Fruit fly (Drosophila melanogaster) whole organism, embryonic: ENCODE results near the gene Orco.
A peak's percentile ranks its signal among the peaks of the same experiment; 100 is the strongest.

Source experiments
- Atf3 ChIP-seq: fragments of 200-800 bp; sonication (Bioruptor generic); optimal IDR thresholded peaks from 3 replicates; lab custom pipeline; 2016; ENCODE audit warnings: missing biosample characterization, missing genetic modification characterization
- Blimp-1 ChIP-seq: fragments of 200-800 bp; sonication (Bioruptor generic); optimal IDR thresholded peaks from 3 replicates; lab custom pipeline; 2018; ENCODE audit warnings: missing biosample characterization, missing genetic modification characterization, mild to moderate bottlenecking, moderate library complexity, missing genetic modification reagents
- CG10147 ChIP-seq: fragments of 200-800 bp; sonication (Bioruptor generic); optimal IDR thresholded peaks from 2 replicates; lab custom pipeline; 2019; ENCODE audit warnings: missing biosample characterization, mild to moderate bottlenecking, missing genetic modification characterization, moderate library complexity
- CG10543 ChIP-seq: fragments of 200-800 bp; sonication (Bioruptor generic); optimal IDR thresholded peaks from 3 replicates; lab custom pipeline; 2017; ENCODE audit warnings: missing biosample characterization, mild to moderate bottlenecking, missing genetic modification characterization, moderate library complexity
- CG11695 ChIP-seq: fragments of 200-800 bp; sonication (Bioruptor generic); IDR thresholded peaks from 3 replicates; pipeline ENCODE4 v1.3.6; 2022; ENCODE audit warnings: missing biosample characterization, missing genetic modification characterization
- CG14860 ChIP-seq: fragments of 200-800 bp; sonication (Bioruptor generic); IDR thresholded peaks from 3 replicates; pipeline ENCODE4 v1.3.6; 2022; ENCODE audit warnings: missing biosample characterization, missing genetic modification characterization; ENCODE audit not compliant: partially characterized antibody
- CG1602 ChIP-seq: fragments of 200-800 bp; sonication (Bioruptor generic); optimal IDR thresholded peaks from 3 replicates; lab custom pipeline; 2016; ENCODE audit warnings: missing biosample characterization, missing genetic modification characterization
- CG16813 ChIP-seq: fragments of 200-800 bp; sonication (Bioruptor generic); IDR thresholded peaks from 3 replicates; pipeline ENCODE4 v1.3.6; 2022; ENCODE audit warnings: missing biosample characterization, missing genetic modification characterization; ENCODE audit not compliant: partially characterized antibody
- CG16815 ChIP-seq: fragments of 200-800 bp; sonication (Bioruptor generic); optimal IDR thresholded peaks from 3 replicates; lab custom pipeline; 2017; ENCODE audit warnings: missing biosample characterization, mild to moderate bottlenecking, missing genetic modification characterization
- CG17829 ChIP-seq: fragments of 200-800 bp; optimal IDR thresholded peaks from 2 replicates; lab custom pipeline; 2019; ENCODE audit warnings: missing biosample characterization, mild to moderate bottlenecking, missing genetic modification characterization, moderate library complexity
- CG1832 ChIP-seq: fragments of 200-800 bp; sonication (Bioruptor generic); optimal IDR thresholded peaks from 2 replicates; lab custom pipeline; 2017; ENCODE audit warnings: missing biosample characterization, mild to moderate bottlenecking, missing genetic modification characterization, inconsistent platforms
- CG18764 ChIP-seq: fragments of 200-800 bp; sonication (Bioruptor generic); optimal IDR thresholded peaks from 3 replicates; lab custom pipeline; 2016; ENCODE audit warnings: missing biosample characterization, missing genetic modification characterization
- CG43689 ChIP-seq: fragments of 200-800 bp; sonication (Bioruptor generic); IDR thresholded peaks from 2 replicates; pipeline ENCODE4 v1.3.6; 2022; ENCODE audit warnings: missing biosample characterization, missing genetic modification characterization
- CG5180 ChIP-seq: fragments of 200-800 bp; sonication (Bioruptor generic); optimal IDR thresholded peaks from 3 replicates; lab custom pipeline; 2017; ENCODE audit warnings: missing biosample characterization, missing genetic modification characterization, mild to moderate bottlenecking, moderate library complexity, missing genetic modification reagents
- CG6854 ChIP-seq: fragments of 200-800 bp; sonication (Bioruptor generic); optimal IDR thresholded peaks from 3 replicates; lab custom pipeline; 2017; ENCODE audit warnings: missing biosample characterization, mild to moderate bottlenecking, missing genetic modification characterization
- CG7556 ChIP-seq: fragments of 200-800 bp; sonication (Bioruptor generic); optimal IDR thresholded peaks from 2 replicates; lab custom pipeline; 2017; ENCODE audit warnings: missing biosample characterization, mild to moderate bottlenecking, missing genetic modification characterization
- CkIIα-i1 ChIP-seq: fragments of 200-800 bp; sonication (Bioruptor generic); IDR thresholded peaks from 2 replicates; pipeline ENCODE4 v1.3.6; 2022; ENCODE audit warnings: missing biosample characterization, missing genetic modification characterization
- Dad ChIP-seq: fragments of 200-800 bp; sonication (Bioruptor generic); optimal IDR thresholded peaks from 3 replicates; lab custom pipeline; 2016; ENCODE audit warnings: missing biosample characterization, missing genetic modification characterization
- Doc2 ChIP-seq: fragments of 200-800 bp; sonication (Bioruptor generic); IDR thresholded peaks from 2 replicates; pipeline ENCODE4 v1.3.6; 2022; ENCODE audit warnings: missing biosample characterization, missing genetic modification characterization
- Dref ChIP-seq: fragments of 200-800 bp; sonication (Bioruptor generic); IDR thresholded peaks from 2 replicates; pipeline ENCODE4 v1.3.6; 2022; ENCODE audit warnings: missing biosample characterization, missing genetic modification characterization
- Fer3 ChIP-seq: fragments of 200-800 bp; sonication (Bioruptor generic); optimal IDR thresholded peaks from 2 replicates; lab custom pipeline; 2018; ENCODE audit warnings: missing biosample characterization, mild to moderate bottlenecking, missing genetic modification characterization, moderate library complexity
- Hmr ChIP-seq: fragments of 200-800 bp; sonication (Bioruptor generic); optimal IDR thresholded peaks from 3 replicates; lab custom pipeline; 2017; ENCODE audit warnings: mild to moderate bottlenecking, missing biosample characterization, missing genetic modification reagents, missing genetic modification characterization
- Hr78 ChIP-seq, 2 experiments: fragments of 200-800 bp in 1 of 2; fragments of >200 bp in 1 of 2; sonication (Bioruptor generic) in 1 of 2; optimal IDR thresholded peaks; 2 replicates each; lab custom pipeline; 2017 to 2019; ENCODE audit warnings: missing biosample characterization in 2 of 2, missing genetic modification characterization in 2 of 2, mild to moderate bottlenecking in 1 of 2, moderate library complexity in 1 of 2
- Med ChIP-seq: fragments of 200-800 bp; sonication (Bioruptor generic); peaks from one replicate; lab custom pipeline; 2016; ENCODE audit warnings: missing biosample characterization, missing genetic modification characterization, mild to moderate bottlenecking, inconsistent platforms, moderate library complexity
- Mes4 ChIP-seq: fragments of 200-800 bp; sonication (Bioruptor generic); optimal IDR thresholded peaks from 2 replicates; lab custom pipeline; 2016; ENCODE audit warnings: missing biosample characterization, missing genetic modification characterization
- Rx ChIP-seq: fragments of 200-800 bp; sonication (Bioruptor generic); IDR thresholded peaks from 2 replicates; pipeline ENCODE4 v1.3.6; 2022; ENCODE audit warnings: missing biosample characterization, missing genetic modification characterization
- Taf1 ChIP-seq: fragments of 200-800 bp; sonication (Bioruptor generic); IDR thresholded peaks from 2 replicates; pipeline ENCODE4 v1.3.6; 2022; ENCODE audit warnings: missing biosample characterization, missing genetic modification characterization
- cg ChIP-seq: fragments of 200-800 bp; sonication (Bioruptor generic); optimal IDR thresholded peaks from 3 replicates; lab custom pipeline; 2019; ENCODE audit warnings: missing biosample characterization, mild to moderate bottlenecking, missing genetic modification characterization, moderate library complexity
- croc ChIP-seq: fragments of 200-800 bp; sonication (Bioruptor generic); conservative IDR thresholded peaks from 3 replicates; pipeline ENCODE4 v1.3.6; 2022; ENCODE audit warnings: missing biosample characterization, missing genetic modification characterization
- ftz-f1 ChIP-seq: fragments of 200-800 bp; sonication (Bioruptor generic); optimal IDR thresholded peaks from 2 replicates; lab custom pipeline; 2016; ENCODE audit warnings: missing biosample characterization, missing genetic modification characterization
- gro ChIP-seq: fragments of 200-800 bp; sonication (Bioruptor generic); optimal IDR thresholded peaks from 2 replicates; lab custom pipeline; 2016; ENCODE audit warnings: missing biosample characterization, missing genetic modification characterization
- gsb-n ChIP-seq: fragments of 200-800 bp; sonication (Bioruptor generic); optimal IDR thresholded peaks from 3 replicates; lab custom pipeline; 2018; ENCODE audit warnings: missing biosample characterization, mild to moderate bottlenecking, missing genetic modification characterization
- hb ChIP-seq: fragments of 200-800 bp; sonication (Bioruptor generic); IDR thresholded peaks from 3 replicates; pipeline ENCODE4 v1.3.6; 2022; ENCODE audit warnings: missing biosample characterization, missing genetic modification characterization; ENCODE audit not compliant: partially characterized antibody
- insv ChIP-seq, 2 experiments: fragments of 200-800 bp; sonication (Bioruptor generic); optimal IDR thresholded peaks; 3 replicates each; lab custom pipeline; 2016 to 2018; ENCODE audit warnings: missing biosample characterization in 2 of 2, missing genetic modification characterization in 2 of 2
- klu ChIP-seq: fragments of 200-800 bp; sonication (Bioruptor generic); IDR thresholded peaks from 2 replicates; pipeline ENCODE4 v1.3.6; 2022; ENCODE audit warnings: missing biosample characterization, missing genetic modification characterization
- lilli ChIP-seq: fragments of 200-800 bp; sonication (Bioruptor generic); optimal IDR thresholded peaks from 3 replicates; lab custom pipeline; 2016; ENCODE audit warnings: missing biosample characterization, missing genetic modification characterization
- lov ChIP-seq, 2 experiments: fragments of 200-800 bp in 1 of 2; fragments of >200 bp in 1 of 2; sonication (Bioruptor generic) in 1 of 2; IDR thresholded peaks in 1 of 2; optimal IDR thresholded peaks in 1 of 2; 2 replicates in 1 of 2; 3 replicates in 1 of 2; pipeline versions ENCODE4 v1.3.6 to Lab custom; 2017 to 2022; ENCODE audit warnings: missing biosample characterization in 1 of 2, missing genetic modification characterization in 1 of 2
- nerfin-1 ChIP-seq: fragments of 200-800 bp; sonication (Bioruptor generic); optimal IDR thresholded peaks from 3 replicates; lab custom pipeline; 2019; ENCODE audit warnings: missing biosample characterization, mild to moderate bottlenecking, missing genetic modification characterization, moderate library complexity
- nmo ChIP-seq: fragments of 200-800 bp; sonication (Bioruptor generic); optimal IDR thresholded peaks from 2 replicates; lab custom pipeline; 2018; ENCODE audit warnings: missing biosample characterization, mild to moderate bottlenecking, missing genetic modification characterization, moderate library complexity
- org-1 ChIP-seq: fragments of 200-800 bp; sonication (Bioruptor generic); optimal IDR thresholded peaks from 2 replicates; lab custom pipeline; 2017; ENCODE audit warnings: missing biosample characterization, missing genetic modification characterization
- peb ChIP-seq: fragments of 200-800 bp; sonication (Bioruptor generic); IDR thresholded peaks from 2 replicates; pipeline ENCODE4 v1.3.6; 2022; ENCODE audit warnings: missing biosample characterization, missing genetic modification characterization
- pnt ChIP-seq: fragments of 200-800 bp; sonication (Bioruptor generic); optimal IDR thresholded peaks from 3 replicates; lab custom pipeline; 2016; ENCODE audit warnings: missing biosample characterization, missing genetic modification characterization
- pzg ChIP-seq: fragments of 200-800 bp; sonication (Bioruptor generic); optimal IDR thresholded peaks from 3 replicates; lab custom pipeline; 2018; ENCODE audit warnings: missing biosample characterization, mild to moderate bottlenecking, missing genetic modification characterization, moderate library complexity
- ro ChIP-seq: fragments of 200-800 bp; sonication (Bioruptor generic); IDR thresholded peaks from 2 replicates; pipeline ENCODE4 v1.3.6; 2022; ENCODE audit warnings: missing biosample characterization, missing genetic modification characterization
- sc ChIP-seq, 3 experiments: fragments of >200 bp in 2 of 3; fragments of 200-800 bp in 1 of 3; sonication (Bioruptor generic) in 1 of 3; optimal IDR thresholded peaks; 2 replicates in 2 of 3; 3 replicates in 1 of 3; lab custom pipeline; 2017; ENCODE audit warnings: mild to moderate bottlenecking in 1 of 3, missing biosample characterization in 1 of 3, missing genetic modification characterization in 1 of 3, missing genetic modification reagents in 1 of 3
- sim ChIP-seq: fragments of 200-800 bp; sonication (Bioruptor generic); IDR thresholded peaks from 2 replicates; pipeline ENCODE4 v1.3.6; 2022; ENCODE audit warnings: missing biosample characterization, missing genetic modification characterization
- vnd ChIP-seq: fragments of 200-800 bp; sonication (Bioruptor generic); IDR thresholded peaks from 3 replicates; pipeline ENCODE4 v1.3.6; 2022; ENCODE audit warnings: missing biosample characterization, missing genetic modification characterization; ENCODE audit not compliant: partially characterized antibody

The Orco gene

dm6 chr3R:5361681-5362319 is 50.4 kb downstream of the Orco start (continued):
- no peak for TF ChIP-seq CG1832
- peak; percentile 81 for TF ChIP-seq nmo (GFP tag; lab: Kevin White, UChicago)
- TF ChIP-seq Hmr (GFP tag; lab: Kevin White, UChicago): peak; percentile 82
- TF ChIP-seq CG11695 (GFP tag; lab: Robert Waterston, UW): peak; percentile 78
- TF ChIP-seq Fer3 (tag; lab: Kevin White, UChicago): peak; percentile 83
- no peak for TF ChIP-seq lov (optimal IDR thresholded peaks at IDR 0.05; lab: Kevin White, UChicago)
- no peak for TF ChIP-seq lov (GFP tag; IDR thresholded peaks at IDR 0.05; lab: Robert Waterston, UW)
- 0 out of 2 replicates have a peak, but pooled peaks have one; percentile 21 for TF ChIP-seq Dref (GFP tag; lab: Robert Waterston, UW)
- peak; percentile 71 for TF ChIP-seq klu (GFP tag; lab: Robert Waterston, UW)
- TF ChIP-seq Hr78 (GFP tag; optimal IDR thresholded peaks at IDR 0.05; lab: Kevin White, UChicago): peak in 1 of 2 experiments; percentile 84
- TF ChIP-seq CG43689 (GFP tag; lab: Robert Waterston, UW): peak; percentile 76
- peak; percentile 78 for TF ChIP-seq Dad
- peak; percentile 56 for TF ChIP-seq gsb-n
- TF ChIP-seq CG10147 (GFP tag; lab: Kevin White, UChicago): peak; percentile 82
- TF ChIP-seq org-1: peak; percentile 81
- peak; percentile 28 for TF ChIP-seq CG10543 (GFP tag; lab: Kevin White, UChicago)
- peak; percentile 59 for TF ChIP-seq CG6854 (GFP tag; lab: Kevin White, UChicago)
- TF ChIP-seq Doc2 (GFP tag; lab: Robert Waterston, UW): no peak
- TF ChIP-seq CG16815 (GFP tag; lab: Kevin White, UChicago): peak; percentile 68
- TF ChIP-seq sc (optimal IDR thresholded peaks at IDR 0.05; lab: Kevin White, UChicago): no peak
- TF ChIP-seq sc (GFP tag; optimal IDR thresholded peaks at IDR 0.05; lab: Kevin White, UChicago): peak; percentile 42
- TF ChIP-seq gro (GFP tag; lab: Kevin White, UChicago): peak; percentile 89
- TF ChIP-seq CG18764 (GFP tag; lab: Kevin White, UChicago): peak; percentile 58
- TF ChIP-seq Taf1 (GFP tag; lab: Robert Waterston, UW): peak; percentile 81
- peak; percentile 51 for TF ChIP-seq Atf3 (GFP tag; lab: Kevin White, UChicago)
- peak; percentile 51; the same call in 1 of the 2 replicates for TF ChIP-seq sim

dm6 chr3R:5357935-5358414 is 54.2 kb downstream of the Orco start, which contains the start of gene Prosbeta7:
Gene Prosbeta7, minus strand, starts transcription at chr3R:5358364.
- TF ChIP-seq Mes4 (GFP tag; lab: Kevin White, UChicago) (no peak), pnt (GFP tag; lab: Kevin White, UChicago) (no peak), Atf3 (GFP tag; lab: Kevin White, UChicago) (no peak), CkIIα-i1 (GFP tag; lab: Robert Waterston, UW) (no peak), croc (GFP tag; lab: Robert Waterston, UW) (no peak), CG7556 (no peak), vnd (GFP tag; lab: Robert Waterston, UW) (peak; percentile 8; the same call in 1 of the 3 replicates), ro (no peak), Hmr (GFP tag; lab: Kevin White, UChicago) (no peak), Med (peak; percentile 39), CG17829 (tag; lab: Kevin White, UChicago) (peak; percentile 15), pzg (GFP tag; lab: Kevin White, UChicago) (peak; percentile 86), CG1602 (GFP tag; lab: Kevin White, UChicago) (no peak), Blimp-1 (no peak), CG16813 (peak; percentile 65), CG14860 (GFP tag; lab: Robert Waterston, UW) (peak; percentile 56), insv (GFP tag; optimal IDR thresholded peaks at IDR 0.05; lab: Kevin White, UChicago) (no peak), ftz-f1 (GFP tag; lab: Kevin White, UChicago) (peak; percentile 10), nerfin-1 (tag; lab: Kevin White, UChicago) (peak; percentile 14), Rx (no peak), cg (GFP tag; lab: Kevin White, UChicago) (no peak), peb (GFP tag; lab: Robert Waterston, UW) (no peak), CG5180 (GFP tag; lab: Kevin White, UChicago) (no peak), Hr78 (GFP tag; optimal IDR thresholded peaks at IDR 0.05; lab: Kevin White, UChicago) (no peak), lilli (GFP tag; lab: Kevin White, UChicago) (no peak), hb (GFP tag; lab: Robert Waterston, UW) (peak; percentile 28; the same call in 1 of the 3 replicates)
